Fruit fly (Drosophila melanogaster) whole organism, embryonic: ENCODE results near the gene vih.

Experiments
- Adf1 ChIP-seq: fragments of 200-800 bp; sonication (Bioruptor generic); IDR thresholded peaks from 2 replicates; pipeline ENCODE4 v1.3.6; 2022; ENCODE audit warnings: missing biosample characterization, missing genetic modification characterization
- Atf3 ChIP-seq: fragments of 200-800 bp; sonication (Bioruptor generic); optimal IDR thresholded peaks from 3 replicates; lab custom pipeline; 2016; ENCODE audit warnings: missing biosample characterization, missing genetic modification characterization
- Bgb ChIP-seq: fragments of 200-800 bp; sonication (Bioruptor generic); IDR thresholded peaks from 2 replicates; pipeline ENCODE4 v1.3.6; 2022; ENCODE audit warnings: missing biosample characterization, missing genetic modification characterization; ENCODE audit not compliant: partially characterized antibody
- CG11085 ChIP-seq: fragments of 200-800 bp; sonication (Bioruptor generic); IDR thresholded peaks from 2 replicates; pipeline ENCODE4 v1.3.6; 2022; ENCODE audit warnings: missing biosample characterization, missing genetic modification characterization
- CG12219 ChIP-seq: fragments of 200-800 bp; sonication (Bioruptor generic); optimal IDR thresholded peaks from 3 replicates; lab custom pipeline; 2018; ENCODE audit warnings: missing biosample characterization, mild to moderate bottlenecking, missing genetic modification characterization
- CG12659 ChIP-seq: fragments of 200-800 bp; sonication (Bioruptor generic); optimal IDR thresholded peaks from 3 replicates; lab custom pipeline; 2017; ENCODE audit warnings: mild to moderate bottlenecking, missing biosample characterization, missing genetic modification reagents, missing genetic modification characterization
- CG12769 ChIP-seq: fragments of 200-800 bp; sonication (Bioruptor generic); optimal IDR thresholded peaks from 2 replicates; lab custom pipeline; 2019; ENCODE audit warnings: missing biosample characterization, mild to moderate bottlenecking, missing genetic modification characterization, moderate library complexity
- CG13287 ChIP-seq: fragments of 200-800 bp; sonication (Bioruptor generic); IDR thresholded peaks from 2 replicates; pipeline ENCODE4 v1.3.6; 2022; ENCODE audit warnings: missing biosample characterization, missing genetic modification characterization; ENCODE audit not compliant: partially characterized antibody
- CG14667 ChIP-seq: fragments of 200-800 bp; sonication (Bioruptor generic); IDR thresholded peaks from 2 replicates; pipeline ENCODE4 v1.3.6; 2022; ENCODE audit warnings: missing biosample characterization, missing genetic modification characterization
- CG14965 ChIP-seq: fragments of 200-800 bp; sonication (Bioruptor generic); optimal IDR thresholded peaks from 2 replicates; lab custom pipeline; 2016; ENCODE audit warnings: missing biosample characterization, missing genetic modification characterization, borderline replicate concordance
- CG16813 ChIP-seq: fragments of 200-800 bp; sonication (Bioruptor generic); IDR thresholded peaks from 3 replicates; pipeline ENCODE4 v1.3.6; 2022; ENCODE audit warnings: missing biosample characterization, missing genetic modification characterization; ENCODE audit not compliant: partially characterized antibody
- CG16863 ChIP-seq: fragments of 200-800 bp; sonication (Bioruptor generic); optimal IDR thresholded peaks from 3 replicates; lab custom pipeline; 2016; ENCODE audit warnings: missing biosample characterization, missing genetic modification characterization
- CG17361 ChIP-seq: fragments of 200-800 bp; sonication (Bioruptor generic); IDR thresholded peaks from 3 replicates; pipeline ENCODE4 v1.3.6; 2022; ENCODE audit warnings: missing biosample characterization, missing genetic modification characterization
- CG1832 ChIP-seq: fragments of 200-800 bp; sonication (Bioruptor generic); optimal IDR thresholded peaks from 2 replicates; lab custom pipeline; 2017; ENCODE audit warnings: missing biosample characterization, mild to moderate bottlenecking, missing genetic modification characterization, inconsistent platforms
- CG2116 ChIP-seq: fragments of 200-800 bp; sonication (Bioruptor generic); optimal IDR thresholded peaks from 3 replicates; lab custom pipeline; 2018; ENCODE audit warnings: missing biosample characterization, mild to moderate bottlenecking, missing genetic modification characterization
- CG31441 ChIP-seq: fragments of 200-800 bp; sonication (Bioruptor generic); IDR thresholded peaks from 2 replicates; pipeline ENCODE4 v1.3.6; 2022; ENCODE audit warnings: missing biosample characterization, missing genetic modification characterization
- CG9797 ChIP-seq: fragments of 200-800 bp; sonication (Bioruptor generic); optimal IDR thresholded peaks from 3 replicates; lab custom pipeline; 2018; ENCODE audit warnings: missing biosample characterization, mild to moderate bottlenecking, missing genetic modification characterization
- HLH3B ChIP-seq: fragments of 200-800 bp; sonication (Bioruptor generic); IDR thresholded peaks from 2 replicates; pipeline ENCODE4 v1.3.6; 2022; ENCODE audit warnings: missing biosample characterization, missing genetic modification characterization
- Jarid2 ChIP-seq: fragments of 200-800 bp; sonication (Bioruptor generic); optimal IDR thresholded peaks from 3 replicates; lab custom pipeline; 2017; ENCODE audit warnings: mild to moderate bottlenecking, missing biosample characterization, missing genetic modification reagents, missing genetic modification characterization
- Med ChIP-seq: fragments of 200-800 bp; sonication (Bioruptor generic); peaks from one replicate; lab custom pipeline; 2016; ENCODE audit warnings: missing biosample characterization, missing genetic modification characterization, mild to moderate bottlenecking, inconsistent platforms, moderate library complexity
- Mrtf ChIP-seq: fragments of 200-800 bp; sonication (Bioruptor generic); IDR thresholded peaks from 3 replicates; pipeline ENCODE4 v1.3.6; 2022; ENCODE audit warnings: missing biosample characterization, missing genetic modification characterization
- NFAT ChIP-seq: fragments of 200-800 bp; sonication (Bioruptor generic); IDR thresholded peaks from 2 replicates; pipeline ENCODE4 v1.3.6; 2022; ENCODE audit warnings: missing biosample characterization, missing genetic modification characterization
- Neu2 ChIP-seq: fragments of 200-800 bp; sonication (Bioruptor generic); optimal IDR thresholded peaks from 3 replicates; lab custom pipeline; 2016; ENCODE audit warnings: missing biosample characterization, missing genetic modification characterization, borderline replicate concordance
- Nf-YB ChIP-seq: fragments of 200-800 bp; sonication (Bioruptor generic); optimal IDR thresholded peaks from 3 replicates; lab custom pipeline; 2019; ENCODE audit warnings: missing biosample characterization, mild to moderate bottlenecking, missing genetic modification characterization, moderate library complexity
- Nf-YC ChIP-seq: fragments of 200-800 bp; optimal IDR thresholded peaks from 3 replicates; lab custom pipeline; 2019; ENCODE audit warnings: missing biosample characterization, mild to moderate bottlenecking, missing genetic modification characterization, moderate library complexity
- Opbp ChIP-seq: fragments of 200-800 bp; sonication (Bioruptor generic); IDR thresholded peaks from 3 replicates; pipeline ENCODE4 v1.3.6; 2022; ENCODE audit warnings: missing biosample characterization, missing genetic modification characterization; ENCODE audit not compliant: partially characterized antibody
- Poxn ChIP-seq: fragments of 200-800 bp; sonication (Bioruptor generic); IDR thresholded peaks from 2 replicates; pipeline ENCODE4 v1.3.6; 2022; ENCODE audit warnings: missing biosample characterization, missing genetic modification characterization
- Rfx ChIP-seq: fragments of 200-800 bp; sonication (Bioruptor generic); IDR thresholded peaks from 2 replicates; pipeline ENCODE4 v1.3.6; 2022; ENCODE audit warnings: missing biosample characterization, missing genetic modification characterization
- Sox100B ChIP-seq: fragments of 200-800 bp; sonication (Bioruptor generic); optimal IDR thresholded peaks from 3 replicates; lab custom pipeline; 2018; ENCODE audit warnings: missing biosample characterization, mild to moderate bottlenecking, missing genetic modification characterization
- Vsx1 ChIP-seq: fragments of 200-800 bp; sonication (Bioruptor generic); optimal IDR thresholded peaks from 2 replicates; lab custom pipeline; 2017; ENCODE audit warnings: missing biosample characterization, mild to moderate bottlenecking, missing genetic modification characterization, missing genetic modification reagents
- abd-A ChIP-seq: fragments of 200-800 bp; sonication (Bioruptor generic); optimal IDR thresholded peaks from 3 replicates; lab custom pipeline; 2019; ENCODE audit warnings: missing biosample characterization, mild to moderate bottlenecking, missing genetic modification characterization, moderate library complexity
- crol ChIP-seq: fragments of 200-800 bp; sonication (Bioruptor generic); IDR thresholded peaks from 2 replicates; pipeline ENCODE4 v1.3.6; 2022; ENCODE audit warnings: missing biosample characterization, missing genetic modification characterization
- disco-r ChIP-seq: fragments of 200-800 bp; sonication (Bioruptor generic); optimal IDR thresholded peaks from 2 replicates; lab custom pipeline; 2016; ENCODE audit warnings: missing biosample characterization, missing genetic modification characterization
- dysf ChIP-seq: fragments of 200-800 bp; sonication (Bioruptor generic); IDR thresholded peaks from 3 replicates; pipeline ENCODE4 v1.3.6; 2022; ENCODE audit warnings: missing biosample characterization, missing genetic modification characterization
- fd96Cb ChIP-seq: fragments of 200-800 bp; sonication (Bioruptor generic); optimal IDR thresholded peaks from 2 replicates; lab custom pipeline; 2018; ENCODE audit warnings: missing biosample characterization, mild to moderate bottlenecking, missing genetic modification characterization, moderate library complexity
- gem ChIP-seq: fragments of 200-800 bp; sonication (Bioruptor generic); optimal IDR thresholded peaks from 2 replicates; lab custom pipeline; 2019; ENCODE audit warnings: missing biosample characterization, mild to moderate bottlenecking, missing genetic modification characterization, moderate library complexity
- gt ChIP-seq: fragments of 200-800 bp; sonication (Bioruptor generic); IDR thresholded peaks from 2 replicates; pipeline ENCODE4 v1.3.6; 2022; ENCODE audit warnings: missing biosample characterization, missing genetic modification characterization
- ham ChIP-seq: fragments of 200-800 bp; sonication (Bioruptor generic); IDR thresholded peaks from 2 replicates; pipeline ENCODE4 v1.3.6; 2022; ENCODE audit warnings: missing biosample characterization, missing genetic modification characterization
- hb ChIP-seq: fragments of 200-800 bp; sonication (Bioruptor generic); IDR thresholded peaks from 3 replicates; pipeline ENCODE4 v1.3.6; 2022; ENCODE audit warnings: missing biosample characterization, missing genetic modification characterization; ENCODE audit not compliant: partially characterized antibody
- inv ChIP-seq: fragments of 200-800 bp; sonication (Bioruptor generic); IDR thresholded peaks from 2 replicates; pipeline ENCODE4 v1.3.6; 2022; ENCODE audit warnings: missing biosample characterization, missing genetic modification characterization; ENCODE audit not compliant: partially characterized antibody
- maf-S ChIP-seq: fragments of 200-800 bp; sonication (Bioruptor generic); optimal IDR thresholded peaks from 2 replicates; lab custom pipeline; 2016; ENCODE audit warnings: missing biosample characterization, missing genetic modification characterization
- nau ChIP-seq: fragments of 200-800 bp; sonication (Bioruptor generic); optimal IDR thresholded peaks from 3 replicates; lab custom pipeline; 2017; ENCODE audit warnings: missing biosample characterization, mild to moderate bottlenecking, missing genetic modification characterization, missing genetic modification reagents
- p53 ChIP-seq: fragments of 200-800 bp; sonication (Bioruptor generic); optimal IDR thresholded peaks from 2 replicates; lab custom pipeline; 2016; ENCODE audit warnings: missing biosample characterization, missing genetic modification characterization
- pzg ChIP-seq: fragments of 200-800 bp; sonication (Bioruptor generic); optimal IDR thresholded peaks from 3 replicates; lab custom pipeline; 2018; ENCODE audit warnings: missing biosample characterization, mild to moderate bottlenecking, missing genetic modification characterization, moderate library complexity
- sens ChIP-seq: fragments of 200-800 bp; sonication (Bioruptor generic); peaks from one replicate; lab custom pipeline; 2016; ENCODE audit warnings: missing biosample characterization, missing genetic modification characterization
- sima ChIP-seq: fragments of 200-800 bp; sonication (Bioruptor generic); optimal IDR thresholded peaks from 2 replicates; lab custom pipeline; 2016; ENCODE audit warnings: missing biosample characterization, missing genetic modification characterization
- sr ChIP-seq: fragments of 200-800 bp; sonication (Bioruptor generic); IDR thresholded peaks from 3 replicates; pipeline ENCODE4 v1.3.6; 2022; ENCODE audit warnings: missing biosample characterization, missing genetic modification characterization
- z ChIP-seq: fragments of 200-800 bp; sonication (Bioruptor generic); IDR thresholded peaks from 3 replicates; pipeline ENCODE4 v1.3.6; 2022; ENCODE audit warnings: missing biosample characterization, missing genetic modification characterization

The vih gene

DNA sequence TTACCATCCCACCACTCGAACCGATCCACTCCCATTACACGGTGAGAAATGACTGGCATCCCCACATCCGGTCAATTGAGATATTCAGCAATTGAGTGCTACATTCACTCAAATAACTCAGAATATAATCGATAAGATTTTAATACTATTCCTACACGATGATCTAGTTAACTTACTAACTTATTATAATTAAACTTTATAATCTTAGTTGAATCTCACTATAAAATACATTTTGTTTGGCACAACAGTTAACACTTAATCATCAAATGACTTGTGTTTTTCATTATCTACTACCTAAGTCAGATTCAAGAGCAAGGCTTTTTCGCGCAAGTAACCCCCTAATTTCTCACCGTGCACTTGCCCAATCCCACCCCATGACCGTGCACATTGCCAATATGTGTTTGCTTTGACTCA is 8.8 kb upstream of the vih start (continued):
- peak; percentile 49; the same call in 1 of the 3 replicates for TF ChIP-seq dysf (GFP tag; lab: Robert Waterston, UW)
- no peak for TF ChIP-seq inv (GFP tag; lab: Robert Waterston, UW)
- TF ChIP-seq sens: peak; percentile 65
- peak; percentile 51 for TF ChIP-seq Sox100B (GFP tag; lab: Kevin White, UChicago)
- TF ChIP-seq CG16863 (GFP tag; lab: Kevin White, UChicago): no peak
- TF ChIP-seq Nf-YB (GFP tag; lab: Kevin White, UChicago): peak; percentile 4
- TF ChIP-seq maf-S (GFP tag; lab: Kevin White, UChicago): no peak
- 0 out of 2 replicates have a peak, but pooled peaks have one; percentile 31 for TF ChIP-seq CG14667
- TF ChIP-seq CG13287: no peak
- no peak for TF ChIP-seq CG1832
- TF ChIP-seq Mrtf (GFP tag; lab: Robert Waterston, UW): 0 out of 3 replicates have a peak, but pooled peaks have one; percentile 29
- no peak for TF ChIP-seq NFAT (GFP tag; lab: Robert Waterston, UW)
- peak; percentile 31 for TF ChIP-seq nau (GFP tag; lab: Kevin White, UChicago)
- TF ChIP-seq Neu2 (GFP tag; lab: Kevin White, UChicago): no peak
- TF ChIP-seq Adf1 (GFP tag; lab: Robert Waterston, UW): no peak
- peak; percentile 47 for TF ChIP-seq CG12219
- no peak for TF ChIP-seq CG9797
- TF ChIP-seq disco-r: no peak
- no peak for TF ChIP-seq sima (GFP tag; lab: Kevin White, UChicago)
- TF ChIP-seq, all 482 proteins: peak for 135

DNA sequence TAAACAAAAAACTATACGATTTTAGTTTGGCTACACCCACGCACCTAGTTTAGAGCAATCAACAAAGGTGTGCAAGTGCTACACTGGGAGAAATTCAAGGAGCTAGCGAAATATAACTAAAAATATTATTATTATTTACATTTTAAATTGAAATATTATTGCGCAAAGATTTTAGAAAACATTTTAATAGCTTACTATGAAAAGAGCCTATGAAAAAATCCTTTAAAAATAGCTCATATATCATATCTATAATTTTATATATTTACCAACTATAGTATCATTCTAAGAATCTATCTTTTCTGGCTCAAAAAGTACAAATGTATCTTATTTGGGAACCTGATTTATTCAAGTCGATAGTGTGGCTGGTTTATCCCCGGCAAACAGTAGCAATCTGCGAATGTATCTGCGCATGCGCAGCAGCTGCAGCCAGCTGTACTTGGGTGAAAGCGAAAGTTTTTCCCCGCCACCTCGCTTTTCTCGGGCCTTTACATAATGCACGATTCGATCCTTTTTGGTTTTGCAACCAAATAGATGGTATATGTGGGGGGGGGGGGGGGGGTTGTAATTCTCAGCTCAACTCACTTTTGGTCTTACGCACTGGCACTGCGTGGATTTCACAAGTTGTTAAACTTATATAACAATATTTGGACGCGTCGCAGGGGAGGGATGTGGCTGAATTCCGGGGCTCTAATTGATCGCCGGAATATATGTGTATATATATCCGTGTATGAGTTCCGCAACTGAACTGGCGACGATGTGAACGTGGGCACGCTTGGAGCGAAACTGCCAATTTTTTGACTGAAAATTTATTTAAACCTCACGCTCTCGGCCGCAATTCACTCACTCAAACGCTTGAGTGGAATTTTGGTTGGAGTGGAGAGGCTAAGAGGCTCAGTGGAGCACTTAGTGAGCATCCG is 7.4 kb upstream of the vih start, which contains the start of gene CG10657:
TSS of gene CG10657 (minus strand) at position 789 of the 917 bp plus-strand sequence.
- TF ChIP-seq CG31441 (GFP tag; lab: Robert Waterston, UW) (no peak), ham (GFP tag; lab: Robert Waterston, UW) (no peak), Med (GFP tag; lab: Kevin White, UChicago) (peak; percentile 81), p53 (GFP tag; lab: Kevin White, UChicago) (no peak), Bgb (GFP tag; lab: Robert Waterston, UW) (peak; percentile 50; the same call in 1 of the 2 replicates), CG12769 (tag; lab: Kevin White, UChicago) (peak; percentile 47), CG16813 (GFP tag; lab: Robert Waterston, UW) (no peak), Vsx1 (GFP tag; lab: Kevin White, UChicago) (no peak), Atf3 (GFP tag; lab: Kevin White, UChicago) (no peak), CG2116 (GFP tag; lab: Kevin White, UChicago) (no peak), HLH3B (GFP tag; lab: Robert Waterston, UW) (no peak), abd-A (no peak), Opbp (peak; percentile 55; the same call in 1 of the 3 replicates), CG11085 (GFP tag; lab: Robert Waterston, UW) (no peak), pzg (GFP tag; lab: Kevin White, UChicago) (no peak), gt (GFP tag; lab: Robert Waterston, UW) (no peak), fd96Cb (tag; lab: Kevin White, UChicago) (no peak), Poxn (GFP tag; lab: Robert Waterston, UW) (no peak), sr (GFP tag; lab: Robert Waterston, UW) (peak; percentile 38; the same call in 1 of the 3 replicates), crol (peak; percentile 57; the same call in 1 of the 2 replicates), hb (no peak), Jarid2 (GFP tag; lab: Kevin White, UChicago) (peak; percentile 57), CG14965 (no peak), Nf-YC (tag; lab: Kevin White, UChicago) (peak; percentile 8), Rfx (GFP tag; lab: Robert Waterston, UW) (0 out of 2 replicates have a peak, but pooled peaks have one; percentile 16), CG12659 (GFP tag; lab: Kevin White, UChicago) (no peak), z (GFP tag; lab: Robert Waterston, UW) (peak; percentile 96), gem (peak; percentile 7), CG17361 (GFP tag; lab: Robert Waterston, UW) (no peak)
